Fruit fly (Drosophila melanogaster): ENCODE data around the gene cnc.

The cnc gene

DNA sequence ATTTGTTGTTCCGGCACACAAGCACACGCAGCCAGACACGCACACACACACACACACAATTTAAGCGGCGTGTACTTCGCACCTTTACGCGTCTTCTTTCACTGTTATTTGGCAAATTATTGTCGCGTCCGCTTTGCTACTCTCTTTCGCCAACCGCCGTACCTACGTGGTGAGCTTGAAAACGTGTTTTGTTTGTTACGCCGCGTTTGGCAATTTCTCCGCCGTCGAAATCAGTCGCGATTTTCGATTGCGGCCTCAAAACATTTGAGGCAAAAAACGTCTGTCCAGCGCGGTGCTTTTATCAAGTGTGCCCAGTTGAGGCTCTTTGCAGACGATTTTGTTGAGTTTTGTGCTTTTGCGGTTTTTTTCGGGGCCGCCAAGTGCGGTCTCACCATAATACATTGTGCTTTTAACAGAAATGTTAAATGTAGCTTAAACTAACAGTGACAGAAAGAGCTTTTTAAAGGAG lies 4.8 kb downstream of the cnc start (continued):
- TF ChIP-seq CG9139 (GFP tag; optimal IDR thresholded peaks at IDR 0.05), result peak; percentile 20
- no peak for TF ChIP-seq CG32006 (GFP tag; optimal IDR thresholded peaks at IDR 0.05)
- TF ChIP-seq CG8632 (GFP tag; optimal IDR thresholded peaks at IDR 0.05), result no peak
- peak; percentile 56; the same call in 2 of the 3 replicates for TF ChIP-seq CG6163 (GFP tag; IDR thresholded peaks at IDR 0.05)
- TF ChIP-seq CG3032 (tag; optimal IDR thresholded peaks at IDR 0.05), result no peak
- TF ChIP-seq CG34406 (GFP tag; optimal IDR thresholded peaks at IDR 0.05), result no peak
- peak; percentile 71 for TF ChIP-seq vri (GFP tag; optimal IDR thresholded peaks at IDR 0.05)
- TF ChIP-seq dac (GFP tag; optimal IDR thresholded peaks at IDR 0.05), result no peak

DNA sequence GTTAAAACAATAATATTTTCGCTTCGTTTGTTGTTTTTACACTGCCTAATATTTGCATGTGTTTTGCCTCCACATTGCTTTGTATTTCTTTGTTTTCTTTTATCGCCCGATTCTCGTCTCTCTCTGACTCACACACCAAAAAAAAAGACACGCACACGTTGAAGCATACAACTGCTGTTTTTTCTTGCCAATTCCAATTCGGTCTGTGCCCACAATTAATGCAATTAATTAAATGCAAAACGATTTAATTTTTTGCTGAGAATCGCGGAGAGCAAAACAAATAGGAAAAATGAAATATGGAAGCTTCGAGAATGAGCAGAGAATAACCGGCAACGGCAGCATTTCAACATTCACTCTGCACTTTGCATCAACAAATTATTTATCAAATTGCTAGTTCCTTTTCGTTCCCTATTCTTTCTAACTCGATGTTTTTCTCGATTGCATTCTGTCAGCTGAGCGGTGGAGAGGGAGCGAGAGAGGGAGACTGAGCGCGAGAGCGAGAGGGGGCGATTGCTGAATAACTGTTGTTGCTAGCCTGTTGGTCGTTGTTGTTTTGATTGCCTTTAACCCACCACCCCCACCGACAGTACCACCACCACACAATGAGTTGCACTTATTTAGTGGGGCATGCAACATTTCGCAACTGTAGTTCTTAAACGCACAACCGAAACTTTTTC lies 5.4 kb downstream of the cnc start:
- peak; percentile 26 for TF ChIP-seq fkh (GFP tag; optimal IDR thresholded peaks at IDR 0.05)
- TF ChIP-seq CG1621 (tag; optimal IDR thresholded peaks at IDR 0.05), result no peak
- peak; percentile 12 for TF ChIP-seq Eip78C (GFP tag)
- no peak for TF ChIP-seq Lpt (GFP tag; optimal IDR thresholded peaks at IDR 0.05)
- TF ChIP-seq eg (GFP tag; IDR thresholded peaks at IDR 0.05), result peak; percentile 4; the same call in 1 of the 3 replicates
- peak; percentile 16 for TF ChIP-seq CG32006 (GFP tag; optimal IDR thresholded peaks at IDR 0.05)
- no peak for TF ChIP-seq svp (GFP tag)
- TF ChIP-seq Smox (GFP tag; optimal IDR thresholded peaks at IDR 0.05), result peak; percentile 23

DNA sequence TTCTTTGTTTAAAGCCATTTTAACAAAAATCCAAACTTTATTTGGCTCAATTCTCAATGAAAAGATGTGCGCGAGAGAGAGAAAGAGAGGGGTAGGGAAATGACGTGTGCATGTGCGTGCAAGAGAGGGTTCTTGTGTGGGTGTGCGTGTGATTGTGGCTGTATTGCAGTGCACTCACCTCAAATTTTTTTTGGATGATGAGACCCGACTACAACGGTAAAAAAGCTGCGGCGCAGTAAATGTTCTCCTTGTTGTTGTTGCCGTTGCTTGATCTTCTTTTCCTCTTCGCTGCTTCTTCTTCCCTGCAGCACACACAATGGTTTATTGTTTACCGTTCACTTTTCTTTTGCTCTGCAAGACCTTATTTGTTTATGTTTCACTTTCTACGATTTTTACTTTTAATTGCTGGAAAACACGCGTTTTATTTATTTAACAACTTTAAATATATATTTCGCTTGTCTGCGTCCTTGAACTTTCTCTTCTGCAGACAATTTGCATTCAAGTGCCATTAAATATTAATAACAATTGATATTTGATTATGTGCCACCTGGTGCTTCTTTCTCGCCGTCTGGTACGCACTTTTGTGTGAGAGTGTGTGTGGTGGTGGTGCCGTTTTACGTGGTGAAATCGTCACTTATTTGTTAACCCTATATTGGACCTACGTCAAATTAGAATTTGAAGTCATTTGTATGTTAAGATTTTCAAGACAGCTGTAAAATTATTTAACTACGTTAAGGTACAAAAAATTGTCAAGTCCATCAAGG lies 6.1 kb downstream of the cnc start:
- TF ChIP-seq CG6854 (GFP tag; optimal IDR thresholded peaks at IDR 0.05), result peak; percentile 5
- peak; percentile 54 for TF ChIP-seq fkh (GFP tag; optimal IDR thresholded peaks at IDR 0.05)
- peak; percentile 20 for TF ChIP-seq lz (GFP tag; optimal IDR thresholded peaks at IDR 0.05)
- peak; percentile 43 for TF ChIP-seq vri (GFP tag; optimal IDR thresholded peaks at IDR 0.05)
- no peak for TF ChIP-seq net (GFP tag; optimal IDR thresholded peaks at IDR 0.05)
- peak; percentile 71 for TF ChIP-seq Eip78C (GFP tag)
- peak; percentile 85 for TF ChIP-seq svp (GFP tag)
- peak; percentile 61 for TF ChIP-seq CG15336 (GFP tag; IDR thresholded peaks at IDR 0.05)
- no peak for TF ChIP-seq CG16779 (tag; optimal IDR thresholded peaks at IDR 0.05)
- peak; percentile 35 for TF ChIP-seq Sox102F (GFP tag; optimal IDR thresholded peaks at IDR 0.05)
- no peak for TF ChIP-seq Ets96B (tag; optimal IDR thresholded peaks at IDR 0.05)
- TF ChIP-seq Met (GFP tag; optimal IDR thresholded peaks at IDR 0.05), result peak; percentile 37
- TF ChIP-seq salr (GFP tag; optimal IDR thresholded peaks at IDR 0.05), result no peak
- TF ChIP-seq esn (GFP tag; optimal IDR thresholded peaks at IDR 0.05), result peak; percentile 29
- peak; percentile 89 for TF ChIP-seq Blimp-1 (GFP tag; optimal IDR thresholded peaks at IDR 0.05)
- peak; percentile 33 for TF ChIP-seq topi (GFP tag; optimal IDR thresholded peaks at IDR 0.05)
- 0 out of 3 replicates have a peak, but pooled peaks have one; percentile 35 for TF ChIP-seq eg (GFP tag; IDR thresholded peaks at IDR 0.05)

DNA sequence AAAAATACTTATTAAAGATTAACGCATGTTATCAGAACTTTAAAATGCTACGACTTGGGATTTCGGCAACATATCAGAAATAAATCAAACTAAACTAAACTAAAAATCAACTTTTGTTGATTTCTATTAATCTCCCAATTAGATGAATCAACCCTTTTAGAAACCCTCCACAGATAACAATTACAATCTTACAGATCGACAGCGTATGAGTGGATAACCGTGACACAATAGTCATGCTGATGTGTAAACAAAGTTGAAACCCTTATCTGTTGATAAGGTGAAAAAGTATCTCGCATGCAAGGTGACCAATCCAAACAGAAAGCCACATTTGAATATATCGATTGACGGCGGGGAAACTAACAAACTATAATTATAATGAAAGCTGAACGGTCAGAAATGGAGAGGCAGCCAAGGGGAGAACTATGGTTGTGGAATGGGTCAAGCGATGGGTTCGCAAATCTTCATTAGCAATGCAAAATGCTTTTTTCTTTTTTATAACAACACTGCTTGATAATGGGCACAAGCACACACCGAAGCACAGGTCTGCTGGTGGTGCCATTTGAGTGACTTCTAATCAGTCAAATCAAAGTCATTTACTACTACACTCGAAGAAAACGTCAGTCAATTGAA lies 9.3 kb downstream of the cnc start:
- TF ChIP-seq CG11294 (GFP tag; IDR thresholded peaks at IDR 0.05) (no peak), spab (GFP tag; optimal IDR thresholded peaks at IDR 0.05) (no peak), dsx (GFP tag; optimal IDR thresholded peaks at IDR 0.05; ENCODE audit: poor library complexity, severe bottlenecking) (no peak), topi (GFP tag; optimal IDR thresholded peaks at IDR 0.05) (no peak), CG6163 (GFP tag; IDR thresholded peaks at IDR 0.05) (no peak), vri (GFP tag; optimal IDR thresholded peaks at IDR 0.05) (peak; percentile 40), eg (GFP tag; IDR thresholded peaks at IDR 0.05) (0 out of 3 replicates have a peak, but pooled peaks have one; percentile 41), acj6 (GFP tag; optimal IDR thresholded peaks at IDR 0.05) (no peak), fkh (GFP tag; optimal IDR thresholded peaks at IDR 0.05) (peak; percentile 9), CG8319 (GFP tag; optimal IDR thresholded peaks at IDR 0.05) (no peak)
